Fruit fly (Drosophila melanogaster): ENCODE measurements around the gene v.

DNA sequence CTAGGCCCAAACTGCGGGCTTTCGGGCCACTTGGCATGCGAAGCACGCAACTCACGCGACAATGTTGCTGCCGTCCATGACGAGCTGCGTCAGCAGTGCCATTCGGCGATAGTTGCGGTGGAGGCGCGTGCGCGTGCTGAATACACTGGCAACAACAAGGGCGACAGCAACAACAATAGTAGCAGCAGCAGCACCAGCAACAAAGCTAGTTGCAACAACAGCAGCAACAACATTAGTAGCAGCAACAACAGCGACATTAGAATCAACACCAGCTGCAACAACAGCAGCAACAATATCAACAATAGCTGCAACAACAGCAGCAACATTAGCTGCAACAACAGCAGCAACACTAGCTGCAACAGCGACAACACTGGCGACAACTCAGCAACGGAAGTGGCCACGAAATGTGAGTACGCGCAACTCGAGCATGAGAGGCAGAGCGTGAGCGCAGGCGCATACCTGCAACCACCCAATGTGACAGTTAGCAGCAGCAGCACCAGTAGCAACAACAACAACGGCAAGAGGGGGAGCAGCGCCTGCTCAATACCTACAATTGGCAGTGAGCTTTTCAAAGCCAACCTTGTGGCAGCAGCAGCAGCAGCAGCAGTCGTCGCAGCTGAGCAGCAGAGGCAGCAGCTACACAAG lies 17.4 kb upstream of the v start:
- no peak for TF ChIP-seq CG10631 (GFP tag; optimal IDR thresholded peaks at IDR 0.05)
- no peak for TF ChIP-seq dac (GFP tag; optimal IDR thresholded peaks at IDR 0.05)
- TF ChIP-seq Eip78C (GFP tag): no peak
